Worm (Caenorhabditis elegans) whole organism, early embryonic: Measurements from ENCODE around the gene drp-1.

Experiments
- ceh-13 ChIP-seq: fragments of 200-800 bp; sonication (Bioruptor generic); optimal IDR thresholded peaks from 2 replicates; lab custom pipeline; 2018; ENCODE audit warnings: mild to moderate bottlenecking, missing genetic modification characterization, missing compliant biosample characterization
- hmbx-1 ChIP-seq: sonication (generic microtip); optimal IDR thresholded peaks from 2 replicates; lab custom pipeline; 2016; ENCODE audit warnings: mild to moderate bottlenecking, missing genetic modification characterization, missing compliant biosample characterization
- tbx-11 ChIP-seq: fragments of 200-800 bp; sonication (Bioruptor generic); IDR thresholded peaks from 2 replicates; pipeline ENCODE4 v1.3.6; 2022; ENCODE audit warnings: missing genetic modification characterization, missing compliant biosample characterization
- tbx-37 ChIP-seq: fragments of 200-800 bp; sonication (Bioruptor generic); conservative IDR thresholded peaks from 2 replicates; pipeline ENCODE4 v1.3.6; 2022; ENCODE audit warnings: missing genetic modification reagents, missing genetic modification characterization, missing compliant biosample characterization

DNA sequence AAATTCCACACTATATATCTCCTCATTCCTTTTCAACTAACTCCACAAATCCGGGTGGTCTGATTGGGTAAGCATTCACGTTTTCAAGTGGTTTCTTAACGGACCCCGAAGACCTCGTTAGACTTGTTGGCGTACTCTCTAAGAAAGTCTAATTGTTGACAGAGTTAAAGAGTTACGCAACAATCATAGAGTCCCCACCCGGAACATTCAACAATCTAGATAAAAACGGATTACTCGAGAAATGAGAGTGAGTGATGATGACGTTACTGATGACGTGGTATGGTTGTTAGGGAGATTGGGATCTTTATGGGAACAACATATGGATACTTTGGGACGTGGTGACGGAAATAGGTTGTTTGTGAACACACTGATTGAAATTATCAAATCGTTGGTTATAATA is 35.7 kb upstream of the drp-1 start:
- TF ChIP-seq tbx-11 (GFP tag; lab: Robert Waterston, UW) (no peak), tbx-37 (GFP tag; lab: Robert Waterston, UW) (no peak), ceh-13 (GFP tag; lab: Kevin White, UChicago) (no peak), hmbx-1 (tag; lab: Kevin White, UChicago) (no peak)
